Worm (Caenorhabditis elegans): ENCODE data around the gene E01G6.2.

E01G6.2 gene

ce11 chrX:12256594-12257048 is at the start of gene E01G6.2:
TSS of gene E01G6.2 (plus strand) at chrX:12256644.
- no peak for TF ChIP-seq pha-2 (tag; optimal IDR thresholded peaks at IDR 0.05)
- TF ChIP-seq C08G9.2 (tag; optimal IDR thresholded peaks at IDR 0.05), result no peak
- TF ChIP-seq ets-4 (tag; optimal IDR thresholded peaks at IDR 0.05), result no peak
- no peak for TF ChIP-seq pros-1 (tag; optimal IDR thresholded peaks at IDR 0.05)
- TF ChIP-seq pat-9 (tag; optimal IDR thresholded peaks at IDR 0.05), result no peak
- TF ChIP-seq dmd-4 (tag; optimal IDR thresholded peaks at IDR 0.05; ENCODE audit: borderline replicate concordance), result no peak
- TF ChIP-seq unc-55 (GFP tag; optimal IDR thresholded peaks at IDR 0.05), result no peak
- no peak for TF ChIP-seq mec-3 (tag; optimal IDR thresholded peaks at IDR 0.05; ENCODE audit: borderline replicate concordance)
- TF ChIP-seq rnt-1 (tag; optimal IDR thresholded peaks at IDR 0.05), result no peak
- no peak for TF ChIP-seq pqm-1 (tag; optimal IDR thresholded peaks at IDR 0.05)
- no peak for TF ChIP-seq sox-4 (tag; optimal IDR thresholded peaks at IDR 0.05)
- no peak for TF ChIP-seq ahr-1 (tag; optimal IDR thresholded peaks at IDR 0.05)
- TF ChIP-seq nfya-1 (tag; optimal IDR thresholded peaks at IDR 0.05), result no peak
- TF ChIP-seq ceh-30 (tag; optimal IDR thresholded peaks at IDR 0.05), result no peak
- no peak for TF ChIP-seq nhr-11 (tag; optimal IDR thresholded peaks at IDR 0.05)

- TF ChIP-seq odd-2 (tag; optimal IDR thresholded peaks at IDR 0.05) (no peak), ceh-6 (GFP tag; optimal IDR thresholded peaks at IDR 0.05) (no peak), hlh-15 (tag; optimal IDR thresholded peaks at IDR 0.05) (no peak), lim-6 (tag; optimal IDR thresholded peaks at IDR 0.05) (no peak), ceh-48 (tag; optimal IDR thresholded peaks at IDR 0.05) (no peak), ceh-2 (tag; optimal IDR thresholded peaks at IDR 0.05) (no peak), ceh-30 (tag; optimal IDR thresholded peaks at IDR 0.05) (no peak), dmd-4 (tag; optimal IDR thresholded peaks at IDR 0.05; ENCODE audit: borderline replicate concordance) (no peak), che-1 (tag; optimal IDR thresholded peaks at IDR 0.05) (no peak), hlh-8 (tag; optimal IDR thresholded peaks at IDR 0.05) (no peak), npax-4 (tag; optimal IDR thresholded peaks at IDR 0.05) (no peak), ceh-9 (tag; optimal IDR thresholded peaks at IDR 0.05) (no peak), tbx-7 (tag; optimal IDR thresholded peaks at IDR 0.05) (no peak), sox-2 (GFP tag; IDR thresholded peaks at IDR 0.05) (no peak), dve-1 (tag; optimal IDR thresholded peaks at IDR 0.05) (no peak), hlh-13 (GFP tag; optimal IDR thresholded peaks at IDR 0.05) (no peak), tbx-2 (tag; optimal IDR thresholded peaks at IDR 0.05) (no peak), K02D7.2 (tag; optimal IDR thresholded peaks at IDR 0.05) (no peak), Y22D7AL.16 (tag; optimal IDR thresholded peaks at IDR 0.05) (no peak), ceh-45 (GFP tag; IDR thresholded peaks at IDR 0.05) (no peak)
Measured at ce11 chrX:12207078-12207477, 49.4 kb upstream of the E01G6.2 start.

ce11 chrX:12210145-12211032 is 46.1 kb upstream of the E01G6.2 start:
- no peak for TF ChIP-seq ttx-3 (tag; optimal IDR thresholded peaks at IDR 0.05)
- peak; percentile 43 for TF ChIP-seq elt-2 (tag; optimal IDR thresholded peaks at IDR 0.05)
- peak; percentile 42 for TF ChIP-seq ceh-14 (tag; optimal IDR thresholded peaks at IDR 0.05)

- TF ChIP-seq ceh-22 (tag; optimal IDR thresholded peaks at IDR 0.05) (no peak), ceh-31 (tag; optimal IDR thresholded peaks at IDR 0.05) (no peak), syd-9 (tag; optimal IDR thresholded peaks at IDR 0.05) (no peak), C08G9.2 (tag; optimal IDR thresholded peaks at IDR 0.05) (no peak), pax-1 (tag; optimal IDR thresholded peaks at IDR 0.05) (no peak), T23F11.4 (GFP tag; optimal IDR thresholded peaks at IDR 0.05) (no peak), hlh-13 (GFP tag; optimal IDR thresholded peaks at IDR 0.05) (no peak), ceh-6 (GFP tag; optimal IDR thresholded peaks at IDR 0.05) (no peak), fkh-10 (GFP tag; optimal IDR thresholded peaks at IDR 0.05) (no peak), unc-55 (GFP tag; optimal IDR thresholded peaks at IDR 0.05) (no peak), ceh-14 (tag; optimal IDR thresholded peaks at IDR 0.05) (no peak)
Measured at ce11 chrX:12212801-12213200, 43.6 kb upstream of the E01G6.2 start, which contains the start of gene cab-1. TSS of gene cab-1 (minus strand) at chrX:12212901.
